Worm (Caenorhabditis elegans) whole organism, young adult: ENCODE measurements around the gene T04C9.1.

ENCODE experiments used
- B0336.3 ChIP-seq: fragments of 200-800 bp; sonication (Bioruptor generic); IDR thresholded peaks from 2 replicates; pipeline ENCODE4 v1.3.6; 2022; ENCODE audit warnings: missing genetic modification characterization, missing compliant biosample characterization
- D2030.7 ChIP-seq: fragments of 200-800 bp; sonication (Bioruptor generic); IDR thresholded peaks from 2 replicates; pipeline ENCODE4 v1.3.6; 2022; ENCODE audit warnings: missing genetic modification reagents, missing genetic modification characterization, missing compliant biosample characterization
- F22D6.2 ChIP-seq: sonication (generic microtip); optimal IDR thresholded peaks from 2 replicates; lab custom pipeline; 2016; ENCODE audit warnings: mild to moderate bottlenecking, missing genetic modification characterization, missing compliant biosample characterization
- Y79H2A.3 ChIP-seq: fragments of 200-800 bp; sonication (Bioruptor generic); conservative IDR thresholded peaks from 2 replicates; pipeline ENCODE4 v1.3.6; 2022; ENCODE audit warnings: missing genetic modification reagents, missing genetic modification characterization, missing compliant biosample characterization
- ceh-91 ChIP-seq: fragments of 200-800 bp; sonication (Bioruptor generic); IDR thresholded peaks from 2 replicates; pipeline ENCODE4 v1.3.6; 2022; ENCODE audit warnings: missing genetic modification reagents, missing genetic modification characterization, missing compliant biosample characterization
- dox-1 ChIP-seq: fragments of 200-800 bp; sonication (Bioruptor generic); IDR thresholded peaks from 2 replicates; pipeline ENCODE4 v1.3.6; 2022; ENCODE audit warnings: missing genetic modification reagents, missing genetic modification characterization, missing compliant biosample characterization
- dpl-1 ChIP-seq: fragments of 150-350 bp; optimal IDR thresholded peaks from 2 replicates; lab custom pipeline; 2014; ENCODE audit warnings: missing biosample characterization, missing genetic modification reagents, missing genetic modification characterization
- egrh-3 ChIP-seq: fragments of 200-800 bp; sonication (Bioruptor generic); IDR thresholded peaks from 2 replicates; pipeline ENCODE4 v1.3.6; 2022; ENCODE audit warnings: missing genetic modification reagents, missing genetic modification characterization, missing compliant biosample characterization
- ekl-4 ChIP-seq: fragments of 200-800 bp; sonication (Bioruptor generic); IDR thresholded peaks from 2 replicates; pipeline ENCODE4 v1.3.6; 2022; ENCODE audit warnings: missing genetic modification reagents, missing genetic modification characterization, missing compliant biosample characterization
- hmg-1.2 ChIP-seq: fragments of 200-800 bp; sonication (Bioruptor generic); IDR thresholded peaks from 2 replicates; pipeline ENCODE4 v1.3.6; 2022; ENCODE audit warnings: missing genetic modification reagents, missing genetic modification characterization, missing compliant biosample characterization
- hmg-20 ChIP-seq: fragments of 200-800 bp; sonication (Bioruptor generic); IDR thresholded peaks from 2 replicates; pipeline ENCODE4 v1.3.6; 2022; ENCODE audit warnings: missing genetic modification reagents, missing genetic modification characterization, missing compliant biosample characterization
- hrde-1 ChIP-seq: sonication (generic microtip); optimal IDR thresholded peaks from 2 replicates; lab custom pipeline; 2016; ENCODE audit warnings: missing genetic modification characterization, mild to moderate bottlenecking, missing compliant biosample characterization, moderate library complexity, missing genotype, missing genetic modification reagents, borderline replicate concordance
- hsf-1 ChIP-seq: fragments of 200-800 bp; sonication (Bioruptor generic); IDR thresholded peaks from 2 replicates; pipeline ENCODE4 v1.3.6; 2022; ENCODE audit warnings: missing genetic modification reagents, missing genetic modification characterization, missing compliant biosample characterization
- lin-35 ChIP-seq, 3 experiments: fragments of 150-350 bp in 2 of 3; sonication (generic microtip) in 1 of 3; optimal IDR thresholded peaks; 2 replicates each; lab custom pipeline; 2014 to 2018; ENCODE audit warnings: missing biosample characterization in 3 of 3, missing genetic modification characterization in 3 of 3, missing genetic modification reagents in 3 of 3
- lsl-1 ChIP-seq: fragments of 200-800 bp; sonication (Bioruptor generic); optimal IDR thresholded peaks from 2 replicates; lab custom pipeline; 2018; ENCODE audit warnings: mild to moderate bottlenecking, missing genetic modification characterization, moderate library complexity, missing compliant biosample characterization
- madf-10 ChIP-seq: sonication (generic microtip); optimal IDR thresholded peaks from 2 replicates; lab custom pipeline; 2016; ENCODE audit warnings: mild to moderate bottlenecking, missing genetic modification characterization, missing compliant biosample characterization
- madf-8 ChIP-seq: fragments of 200-800 bp; sonication (Bioruptor generic); conservative IDR thresholded peaks from 2 replicates; pipeline ENCODE4 v1.3.6; 2022; ENCODE audit warnings: missing genetic modification reagents, missing genetic modification characterization, missing compliant biosample characterization
- nfya-1 ChIP-seq: sonication (generic microtip); optimal IDR thresholded peaks from 2 replicates; lab custom pipeline; 2017; ENCODE audit warnings: antibody characterized with exemption, missing compliant biosample characterization, missing genetic modification characterization, borderline replicate concordance; ENCODE audit not compliant: insufficient read depth
- nfya-2 ChIP-seq: fragments of 200-800 bp; sonication (Bioruptor generic); IDR thresholded peaks from 2 replicates; pipeline ENCODE4 v1.3.6; 2022; ENCODE audit warnings: missing genetic modification reagents, missing genetic modification characterization, missing compliant biosample characterization
- nhr-80 ChIP-seq: sonication (generic microtip); optimal IDR thresholded peaks from 2 replicates; lab custom pipeline; 2016; ENCODE audit warnings: missing genetic modification characterization, missing compliant biosample characterization
- sptf-2 ChIP-seq: fragments of 200-800 bp; sonication (Bioruptor generic); optimal IDR thresholded peaks from 2 replicates; lab custom pipeline; 2018; ENCODE audit warnings: mild to moderate bottlenecking, missing genetic modification characterization, missing compliant biosample characterization
- tbx-9 ChIP-seq: sonication (generic microtip); optimal IDR thresholded peaks from 2 replicates; lab custom pipeline; 2016; ENCODE audit warnings: borderline replicate concordance, missing genetic modification characterization, inconsistent platforms, missing compliant biosample characterization
- zfh-2 ChIP-seq: fragments of 200-800 bp; sonication (Bioruptor generic); conservative IDR thresholded peaks from 2 replicates; pipeline ENCODE4 v1.3.6; 2022; ENCODE audit warnings: missing genetic modification reagents, missing genetic modification characterization, missing compliant biosample characterization

The T04C9.1 gene

ce11 chrIII:5964058-5964632 lies 28.9 kb upstream of the T04C9.1 start:
- TF ChIP-seq hmg-1.2 (GFP tag; lab: Robert Waterston, UW) (peak; percentile 28; the same call in 1 of the 2 replicates), dpl-1 (GFP tag; lab: Kevin White, UChicago) (no peak), nhr-80 (peak; percentile 79), hsf-1 (GFP tag; lab: Robert Waterston, UW) (no peak), Y79H2A.3 (GFP tag; lab: Robert Waterston, UW) (no peak)
- TF ChIP-seq, all 124 proteins: peak for 2

- TF ChIP-seq ekl-4, result no peak
Measured at ce11 chrIII:5965368-5965767, 27.6 kb upstream of the T04C9.1 start.

ce11 chrIII:5965839-5966463 lies 27.1 kb upstream of the T04C9.1 start, which contains the start of gene dct-6:
dct-6 (plus strand) TSS chrIII:5966413.
- TF ChIP-seq nhr-80 (peak; percentile 41), lsl-1 (GFP tag; lab: Kevin White, UChicago) (no peak), tbx-9 (tag; lab: Kevin White, UChicago) (no peak)
- TF ChIP-seq, all 124 proteins: peak for 1

- no peak for TF ChIP-seq egrh-3
- no peak for TF ChIP-seq madf-10
- no peak for TF ChIP-seq sptf-2 (GFP tag; lab: Kevin White, UChicago)
- TF ChIP-seq D2030.7, result no peak
- no peak for TF ChIP-seq B0336.3 (GFP tag; lab: Robert Waterston, UW)
Measured at ce11 chrIII:5967640-5968039, 25.4 kb upstream of the T04C9.1 start.

- TF ChIP-seq nfya-1 (tag; lab: Kevin White, UChicago), result no peak
- no peak for TF ChIP-seq hmg-20 (GFP tag; lab: Robert Waterston, UW)
- no peak for TF ChIP-seq lin-35 (GFP tag; optimal IDR thresholded peaks at IDR 0.05; lab: Kevin White, UChicago)
- no peak for TF ChIP-seq dox-1 (GFP tag; lab: Robert Waterston, UW)
- TF ChIP-seq nfya-2 (GFP tag; lab: Robert Waterston, UW), result no peak
- TF ChIP-seq madf-8 (GFP tag; lab: Robert Waterston, UW), result no peak
- no peak for TF ChIP-seq F22D6.2 (tag; lab: Kevin White, UChicago)
- TF ChIP-seq zfh-2 (GFP tag; lab: Robert Waterston, UW), result no peak
- no peak for TF ChIP-seq ceh-91
- TF ChIP-seq, all 124 proteins: peak for 0
Measured at ce11 chrIII:5975005-5975730, 17.8 kb upstream of the T04C9.1 start, which contains the start of gene mlp-1. mlp-1 (minus strand) TSS chrIII:5975055.

- TF ChIP-seq D2030.7, result no peak
Measured at ce11 chrIII:5976021-5976420, 17.0 kb upstream of the T04C9.1 start.

ce11 chrIII:5980274-5980918 lies 12.6 kb upstream of the T04C9.1 start:
- TF ChIP-seq hmg-1.2 (GFP tag; lab: Robert Waterston, UW) (peak; percentile 66; the same call in 1 of the 2 replicates), hrde-1 (tag; lab: Kevin White, UChicago) (no peak)
